Fruit fly (Drosophila melanogaster): ENCODE measurements around the gene cno.

DNA sequence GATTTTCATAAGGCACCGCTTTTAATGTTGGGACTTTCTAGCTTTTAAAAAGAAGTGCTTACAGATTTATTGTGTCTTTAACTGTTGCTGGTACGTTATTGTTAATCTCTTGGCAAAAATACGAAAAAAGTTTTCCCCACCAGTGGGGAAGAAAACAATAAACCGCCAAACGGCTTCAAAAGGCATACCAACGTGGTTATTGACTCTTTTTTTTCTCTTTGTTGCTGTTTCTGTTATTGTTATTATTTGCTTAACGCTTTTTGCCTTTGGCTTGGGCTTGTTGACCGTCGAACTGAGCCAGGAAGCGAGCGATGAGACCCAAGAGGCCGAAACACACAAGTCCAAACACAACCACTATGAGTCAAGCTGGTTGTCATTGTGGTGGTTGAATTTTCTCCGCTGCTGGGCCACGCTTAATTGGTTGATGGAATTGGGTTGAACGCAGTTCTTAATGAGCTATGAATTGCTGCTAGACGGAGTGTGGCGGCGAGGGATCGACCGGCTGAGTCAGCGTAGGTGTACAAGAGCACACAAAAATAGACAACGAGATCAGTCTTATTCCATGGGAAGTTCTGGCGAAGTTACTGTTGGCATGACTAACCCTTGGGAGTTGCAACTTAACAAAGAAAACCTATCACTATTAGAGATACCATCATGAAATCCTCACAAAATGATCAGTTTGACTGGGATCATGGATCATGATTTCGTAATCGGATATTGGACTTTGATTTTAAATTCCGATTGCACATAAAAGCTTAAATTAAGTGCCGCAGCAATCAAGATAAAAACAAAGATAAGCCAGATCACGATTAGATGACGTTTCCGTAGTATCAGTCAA, 9.8 kb downstream of the cno start:
- TF ChIP-seq Dll (optimal IDR thresholded peaks at IDR 0.05), result no peak
- no peak for TF ChIP-seq pan (optimal IDR thresholded peaks at IDR 0.05)
- no peak for TF ChIP-seq EcR (GFP tag; optimal IDR thresholded peaks at IDR 0.05)
